Fruit fly (Drosophila melanogaster): ENCODE results near the gene CG42854.

DNA sequence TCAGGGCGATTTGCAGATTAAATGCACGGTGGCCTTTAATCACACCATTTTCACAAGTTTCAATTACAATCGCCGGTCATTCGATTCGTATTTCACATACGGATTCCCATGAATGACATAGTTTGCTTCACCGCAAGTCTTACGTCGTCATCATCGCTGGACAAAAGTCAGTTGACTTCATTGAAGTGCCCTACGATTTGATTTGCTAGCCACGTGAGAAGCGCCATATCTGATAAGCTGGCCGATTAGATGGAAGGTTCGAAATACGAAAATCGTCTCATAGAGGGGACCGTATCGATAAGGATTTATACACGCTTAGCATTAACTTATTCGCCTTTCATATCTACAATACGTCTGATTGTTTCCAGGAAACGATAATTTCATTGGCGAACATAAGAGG is 38.3 kb upstream of the CG42854 start:
- no peak for TF ChIP-seq psq (GFP tag; optimal IDR thresholded peaks at IDR 0.05)
- TF ChIP-seq usp (GFP tag; optimal IDR thresholded peaks at IDR 0.05) = no peak
- TF ChIP-seq pan (optimal IDR thresholded peaks at IDR 0.05) = no peak
- TF ChIP-seq h (GFP tag; optimal IDR thresholded peaks at IDR 0.05) = no peak
- TF ChIP-seq sage (GFP tag; optimal IDR thresholded peaks at IDR 0.05) = no peak
- no peak for TF ChIP-seq fru (GFP tag; optimal IDR thresholded peaks at IDR 0.05)
- TF ChIP-seq lola (GFP tag; optimal IDR thresholded peaks at IDR 0.05) = no peak
- no peak for TF ChIP-seq foxo (GFP tag; optimal IDR thresholded peaks at IDR 0.05)
- no peak for TF ChIP-seq N (GFP tag; optimal IDR thresholded peaks at IDR 0.05)
- no peak for TF ChIP-seq Hr78 (GFP tag; optimal IDR thresholded peaks at IDR 0.05)
- no peak for TF ChIP-seq Dfd (GFP tag; optimal IDR thresholded peaks at IDR 0.05)
- TF ChIP-seq Mio (GFP tag; optimal IDR thresholded peaks at IDR 0.05) = no peak
- no peak for TF ChIP-seq CG32264 (GFP tag; optimal IDR thresholded peaks at IDR 0.05)
- TF ChIP-seq Myc (optimal IDR thresholded peaks at IDR 0.05) = no peak

Data from whole organism, wandering third instar larva.